Fruit fly (Drosophila melanogaster) Kc167 (cell line): Measurements from ENCODE around the gene Golgin84.

Experiments used
- Myc ChIP-seq: fragments of >200 bp; optimal IDR thresholded peaks from 2 replicates; lab custom pipeline; 2017; ENCODE audit warnings: missing external identifiers
- Sin3A ChIP-seq: fragments of >200 bp; optimal IDR thresholded peaks from 2 replicates; lab custom pipeline; 2018; ENCODE audit warnings: missing external identifiers
- h ChIP-seq: fragments of >200 bp; optimal IDR thresholded peaks from 3 replicates; lab custom pipeline; 2018; ENCODE audit warnings: missing external identifiers
- ttk ChIP-seq: sonication (Bioruptor generic); optimal IDR thresholded peaks from 2 replicates; lab custom pipeline; 2017; ENCODE audit warnings: missing external identifiers

dm6 chr3R:24368064-24368463 lies 10.3 kb upstream of the Golgin84 start, which contains the start of the genes CG42812 and CG33341:
- TF ChIP-seq h (lab: Kevin White, UChicago) (no peak), ttk (no peak), Myc (no peak), Sin3A (lab: Kevin White, UChicago) (no peak)
